Worm (Caenorhabditis elegans) whole organism, L3 larva: ENCODE results near the gene moe-3.

Experiments used
- R02D3.7 ChIP-seq: fragments of 150-350 bp; optimal IDR thresholded peaks from 2 replicates; lab custom pipeline; 2014; ENCODE audit warnings: missing biosample characterization, missing genetic modification characterization
- ZK546.5 ChIP-seq: sonication (generic microtip); optimal IDR thresholded peaks from 2 replicates; lab custom pipeline; 2017; ENCODE audit warnings: missing biosample characterization, missing genetic modification characterization
- aly-2 ChIP-seq: fragments of 150-350 bp; optimal IDR thresholded peaks from 2 replicates; lab custom pipeline; 2014; ENCODE audit warnings: missing biosample characterization, missing genetic modification characterization
- ama-1 ChIP-seq: fragments of 150-350 bp; optimal IDR thresholded peaks from 2 replicates; lab custom pipeline; 2018
- ceh-16 ChIP-seq: sonication (generic microtip); optimal IDR thresholded peaks from 2 replicates; lab custom pipeline; 2017; ENCODE audit warnings: missing biosample characterization, missing genetic modification characterization
- ceh-28 ChIP-seq: fragments of 150-350 bp; optimal IDR thresholded peaks from 2 replicates; lab custom pipeline; 2014; ENCODE audit warnings: missing biosample characterization, missing genetic modification reagents, missing genetic modification characterization
- ceh-82 ChIP-seq: fragments of 150-350 bp; optimal IDR thresholded peaks from 2 replicates; lab custom pipeline; 2014; ENCODE audit warnings: missing biosample characterization, missing genetic modification characterization
- ceh-9 ChIP-seq: sonication (generic microtip); optimal IDR thresholded peaks from 2 replicates; lab custom pipeline; 2018; ENCODE audit warnings: missing biosample characterization, missing genetic modification characterization
- daf-12 ChIP-seq: fragments of 150-350 bp; optimal IDR thresholded peaks from 2 replicates; lab custom pipeline; 2014; ENCODE audit warnings: missing biosample characterization, missing genetic modification reagents, missing genetic modification characterization
- egl-27 ChIP-seq: sonication (generic microtip); optimal IDR thresholded peaks from 4 replicates; lab custom pipeline; 2017; ENCODE audit warnings: missing biosample characterization, missing genetic modification reagents, missing genetic modification characterization
- egl-5 ChIP-seq: fragments of 150-350 bp; optimal IDR thresholded peaks from 2 replicates; lab custom pipeline; 2017; ENCODE audit warnings: missing biosample characterization, missing genetic modification reagents, missing genetic modification characterization, inconsistent platforms
- elt-2 ChIP-seq: sonication (generic microtip); optimal IDR thresholded peaks from 2 replicates; lab custom pipeline; 2016; ENCODE audit warnings: missing genetic modification reagents, mild to moderate bottlenecking, missing genetic modification characterization, missing compliant biosample characterization
- elt-3 ChIP-seq, 3 experiments: fragments of 150-350 bp in 1 of 3; sonication (generic microtip) in 2 of 3; optimal IDR thresholded peaks; 2 replicates in 2 of 3; 4 replicates in 1 of 3; lab custom pipeline; 2014 to 2017; ENCODE audit warnings: missing biosample characterization in 3 of 3, missing genetic modification characterization in 3 of 3
- eor-1 ChIP-seq, 2 experiments: fragments of 150-350 bp; optimal IDR thresholded peaks; 2 replicates each; lab custom pipeline; 2014 to 2018; ENCODE audit warnings: missing biosample characterization in 2 of 2, missing genetic modification characterization in 2 of 2
- fkh-10 ChIP-seq: sonication (generic microtip); optimal IDR thresholded peaks from 2 replicates; lab custom pipeline; 2017; ENCODE audit warnings: missing biosample characterization, missing genetic modification reagents, missing genetic modification characterization
- fkh-2 ChIP-seq: fragments of 150-350 bp; optimal IDR thresholded peaks from 2 replicates; lab custom pipeline; 2014; ENCODE audit warnings: missing biosample characterization, missing genetic modification reagents, missing genetic modification characterization
- fos-1 ChIP-seq: fragments of 150-350 bp; optimal IDR thresholded peaks from 2 replicates; lab custom pipeline; 2014; ENCODE audit warnings: missing biosample characterization, missing genetic modification characterization
- hmg-11 ChIP-seq: sonication (generic microtip); optimal IDR thresholded peaks from 2 replicates; lab custom pipeline; 2016; ENCODE audit warnings: missing genetic modification characterization, missing compliant biosample characterization
- jun-1 ChIP-seq: fragments of 150-350 bp; optimal IDR thresholded peaks from 2 replicates; lab custom pipeline; 2014; ENCODE audit warnings: missing biosample characterization, missing genetic modification reagents, missing genetic modification characterization
- lin-15B ChIP-seq: fragments of 150-350 bp; optimal IDR thresholded peaks from 2 replicates; lab custom pipeline; 2014; ENCODE audit warnings: missing biosample characterization, missing genetic modification characterization
- lin-39 ChIP-seq: fragments of 150-350 bp; optimal IDR thresholded peaks from 2 replicates; lab custom pipeline; 2018; ENCODE audit warnings: missing biosample characterization, missing genetic modification reagents, missing genetic modification characterization
- lsy-12 ChIP-seq: sonication (generic microtip); optimal IDR thresholded peaks from 2 replicates; lab custom pipeline; 2016; ENCODE audit warnings: mild to moderate bottlenecking, missing genetic modification characterization, missing compliant biosample characterization
- mdl-1 ChIP-seq: fragments of 150-350 bp; optimal IDR thresholded peaks from 2 replicates; lab custom pipeline; 2014; ENCODE audit warnings: missing biosample characterization, missing genetic modification characterization
- mml-1 ChIP-seq: fragments of 150-350 bp; sonication (generic microtip); optimal IDR thresholded peaks from 3 replicates; lab custom pipeline; 2014; ENCODE audit warnings: missing biosample characterization, missing genetic modification characterization
- nfya-1 ChIP-seq: sonication (generic microtip); optimal IDR thresholded peaks from 2 replicates; lab custom pipeline; 2017; ENCODE audit warnings: missing genetic modification characterization, mild to moderate bottlenecking, missing compliant biosample characterization, antibody characterized with exemption, moderate library complexity; ENCODE audit not compliant: insufficient read depth
- nhr-12 ChIP-seq: fragments of 150-350 bp; optimal IDR thresholded peaks from 2 replicates; lab custom pipeline; 2014; ENCODE audit warnings: missing biosample characterization, missing genetic modification characterization
- nhr-23 ChIP-seq: fragments of 150-350 bp; optimal IDR thresholded peaks from 2 replicates; lab custom pipeline; 2014; ENCODE audit warnings: missing biosample characterization, missing genetic modification reagents, missing genetic modification characterization
- nhr-237 ChIP-seq: fragments of 150-350 bp; optimal IDR thresholded peaks from 2 replicates; lab custom pipeline; 2014; ENCODE audit warnings: missing biosample characterization, missing genetic modification characterization
- nhr-25 ChIP-seq: sonication (generic microtip); optimal IDR thresholded peaks from 2 replicates; lab custom pipeline; 2017; ENCODE audit warnings: missing biosample characterization, missing genetic modification characterization
- nhr-28 ChIP-seq: fragments of 150-350 bp; optimal IDR thresholded peaks from 2 replicates; lab custom pipeline; 2014; ENCODE audit warnings: missing biosample characterization, missing genetic modification characterization
- nhr-43 ChIP-seq: sonication (generic microtip); optimal IDR thresholded peaks from 2 replicates; lab custom pipeline; 2016; ENCODE audit warnings: mild to moderate bottlenecking, missing genetic modification characterization, missing compliant biosample characterization; ENCODE audit not compliant: poor library complexity, severe bottlenecking
- nhr-67 ChIP-seq: fragments of 150-350 bp; optimal IDR thresholded peaks from 2 replicates; lab custom pipeline; 2014; ENCODE audit warnings: missing biosample characterization, missing genetic modification characterization
- nhr-77 ChIP-seq: fragments of 150-350 bp; optimal IDR thresholded peaks from 2 replicates; lab custom pipeline; 2014; ENCODE audit warnings: missing biosample characterization, missing genetic modification characterization
- pha-4 ChIP-seq: fragments of 150-350 bp; optimal IDR thresholded peaks from 2 replicates; lab custom pipeline; 2014; ENCODE audit warnings: missing biosample characterization, missing genetic modification reagents, missing genetic modification characterization
- pqm-1 ChIP-seq: fragments of 150-350 bp; optimal IDR thresholded peaks from 2 replicates; lab custom pipeline; 2017; ENCODE audit warnings: missing biosample characterization, missing genetic modification characterization, inconsistent platforms
- sea-2 ChIP-seq: fragments of 150-350 bp; sonication (generic microtip); optimal IDR thresholded peaks from 4 replicates; lab custom pipeline; 2014; ENCODE audit warnings: missing biosample characterization, missing genetic modification reagents, missing genetic modification characterization
- skn-1 ChIP-seq: fragments of 150-350 bp; optimal IDR thresholded peaks from 2 replicates; lab custom pipeline; 2014; ENCODE audit warnings: missing biosample characterization, missing genetic modification characterization
- snpc-4 ChIP-seq: fragments of 150-350 bp; optimal IDR thresholded peaks from 2 replicates; lab custom pipeline; 2014; ENCODE audit warnings: missing biosample characterization, missing genetic modification characterization
- tbx-2 ChIP-seq: sonication (generic microtip); optimal IDR thresholded peaks from 2 replicates; lab custom pipeline; 2016; ENCODE audit warnings: mild to moderate bottlenecking, missing genetic modification characterization, missing compliant biosample characterization
- unc-39 ChIP-seq: sonication (generic microtip); optimal IDR thresholded peaks from 4 replicates; lab custom pipeline; 2017; ENCODE audit warnings: missing biosample characterization, missing genetic modification characterization
- unc-62 ChIP-seq: fragments of 150-350 bp; sonication (generic microtip); optimal IDR thresholded peaks from 4 replicates; lab custom pipeline; 2014; ENCODE audit warnings: missing biosample characterization, missing genetic modification reagents, missing genetic modification characterization
- zag-1 ChIP-seq: fragments of 150-350 bp; optimal IDR thresholded peaks from 2 replicates; lab custom pipeline; 2014; ENCODE audit warnings: missing biosample characterization, missing genetic modification characterization
- ztf-11 ChIP-seq: fragments of 150-350 bp; optimal IDR thresholded peaks from 2 replicates; lab custom pipeline; 2014; ENCODE audit warnings: missing biosample characterization, missing genetic modification characterization
- ztf-4 ChIP-seq: fragments of 150-350 bp; optimal IDR thresholded peaks from 2 replicates; lab custom pipeline; 2014; ENCODE audit warnings: missing biosample characterization, missing genetic modification characterization

Gene moe-3

DNA sequence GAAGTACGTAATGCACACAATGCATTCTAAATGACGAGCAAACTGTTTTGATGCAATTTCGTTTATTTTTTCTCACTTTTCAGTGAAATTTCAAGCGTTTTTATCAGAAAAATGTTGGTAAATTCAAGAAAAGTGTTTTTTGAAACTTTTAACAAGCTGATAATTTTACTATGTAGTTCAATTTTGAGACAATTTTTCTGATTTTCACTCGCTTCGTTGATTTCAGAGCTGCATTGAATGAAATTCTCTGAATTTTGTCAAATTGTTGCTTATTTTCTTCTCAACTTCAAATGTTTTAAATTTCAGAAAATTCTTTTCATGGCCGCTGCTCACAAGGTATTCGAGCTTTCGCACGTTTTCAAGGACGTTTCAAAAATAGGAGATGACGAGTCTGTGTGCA, 42.8 kb downstream of the moe-3 start, which contains the start of gene bath-45:
bath-45 (plus strand) TSS at position 301 of the 400 bp plus-strand sequence.
- TF ChIP-seq snpc-4 = no peak
- TF ChIP-seq unc-39 (tag; lab: Kevin White, UChicago) = no peak
- no peak for TF ChIP-seq zag-1 (tag; lab: Kevin White, UChicago)
- no peak for TF ChIP-seq jun-1 (tag; lab: Kevin White, UChicago)
- no peak for TF ChIP-seq nhr-23 (tag; lab: Kevin White, UChicago)
- no peak for TF ChIP-seq nhr-237 (tag; lab: Kevin White, UChicago)
- TF ChIP-seq pha-4 (tag; lab: Kevin White, UChicago) = no peak
- no peak for TF ChIP-seq pqm-1
- TF ChIP-seq mdl-1 = no peak

DNA sequence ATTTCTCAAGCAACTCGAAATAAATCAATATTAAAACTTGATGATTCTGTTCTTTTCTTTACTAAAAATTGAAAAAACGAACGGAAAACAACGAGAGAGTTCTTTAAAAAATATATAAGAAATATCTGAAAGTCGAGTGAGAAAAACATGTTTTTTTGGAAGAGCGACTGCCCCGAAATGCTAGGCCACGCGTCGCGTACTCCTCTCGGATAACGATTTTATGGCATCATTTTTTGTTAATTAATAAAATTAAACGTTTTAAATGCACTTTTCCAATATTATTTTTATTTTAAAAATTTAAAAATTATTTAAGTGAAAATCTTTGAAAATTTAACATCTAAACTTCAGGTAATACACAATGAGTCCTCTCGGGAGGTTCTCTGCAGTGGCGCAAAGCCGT, 48.4 kb downstream of the moe-3 start, which contains the start of gene gfm-1:
gfm-1 (plus strand) TSS at position 349 of the 400 bp plus-strand sequence.
- no peak for TF ChIP-seq ZK546.5
- TF ChIP-seq lsy-12 (tag; lab: Kevin White, UChicago) = no peak
- TF ChIP-seq nhr-237 (tag; lab: Kevin White, UChicago) = no peak
- peak; percentile 69 for TF ChIP-seq nhr-23 (tag; lab: Kevin White, UChicago)
- TF ChIP-seq ceh-82 = no peak
- no peak for TF ChIP-seq ceh-28 (tag; lab: Kevin White, UChicago)
- no peak for TF ChIP-seq fos-1 (tag; lab: Kevin White, UChicago)
- TF ChIP-seq ceh-9 (tag; lab: Kevin White, UChicago) = no peak
- TF ChIP-seq sea-2 (GFP tag; lab: Kevin White, UChicago) = no peak
- no peak for TF ChIP-seq R02D3.7
- peak; percentile 77 for TF ChIP-seq snpc-4
- peak; percentile 33 for TF ChIP-seq egl-5 (tag; lab: Kevin White, UChicago)
- peak; percentile 55 for TF ChIP-seq nfya-1 (tag; lab: Kevin White, UChicago)
- no peak for TF ChIP-seq nhr-12 (tag; lab: Kevin White, UChicago)
- no peak for TF ChIP-seq ceh-16 (tag; lab: Kevin White, UChicago)
- TF ChIP-seq nhr-43 (tag; lab: Kevin White, UChicago) = peak; percentile 89
- TF ChIP-seq egl-27 (tag; lab: Kevin White, UChicago) = no peak
- no peak for TF ChIP-seq fkh-2 (tag; lab: Kevin White, UChicago)
- no peak for TF ChIP-seq mml-1 (tag; lab: Kevin White, UChicago)
- no peak for TF ChIP-seq ama-1
- TF ChIP-seq nhr-77 = no peak
- no peak for TF ChIP-seq eor-1 (tag; optimal IDR thresholded peaks at IDR 0.05; lab: Kevin White, UChicago)
- no peak for TF ChIP-seq zag-1 (tag; lab: Kevin White, UChicago)
- TF ChIP-seq mdl-1 = no peak
- TF ChIP-seq lin-39 (tag; lab: Kevin White, UChicago) = no peak
- no peak for TF ChIP-seq nhr-67 (tag; lab: Kevin White, UChicago)
- no peak for TF ChIP-seq jun-1 (tag; lab: Kevin White, UChicago)
- TF ChIP-seq nhr-25 (tag; lab: Kevin White, UChicago) = no peak
- no peak for TF ChIP-seq elt-3 (tag; optimal IDR thresholded peaks at IDR 0.05; lab: Kevin White, UChicago)
- no peak for TF ChIP-seq unc-39 (tag; lab: Kevin White, UChicago)
- TF ChIP-seq elt-2 (tag; lab: Kevin White, UChicago) = peak; percentile 13
- TF ChIP-seq hmg-11 (tag; lab: Kevin White, UChicago) = peak; percentile 52
- no peak for TF ChIP-seq nhr-28 (tag; lab: Kevin White, UChicago)
- TF ChIP-seq ztf-4 = no peak
- TF ChIP-seq tbx-2 (tag; lab: Kevin White, UChicago) = peak; percentile 25
- no peak for TF ChIP-seq skn-1
- no peak for TF ChIP-seq unc-62
- no peak for TF ChIP-seq aly-2 (tag; lab: Kevin White, UChicago)
- peak; percentile 84 for TF ChIP-seq lin-15B (tag; lab: Kevin White, UChicago)
- no peak for TF ChIP-seq fkh-10 (GFP tag; lab: Kevin White, UChicago)
- no peak for TF ChIP-seq daf-12 (tag; lab: Kevin White, UChicago)
- TF ChIP-seq ztf-11 = no peak
